Fruit fly (Drosophila melanogaster) whole organism, pupa: ENCODE measurements around the gene CG33322.

Source experiments
- CG10348 ChIP-seq: fragments of 200-800 bp; sonication (Bioruptor generic); IDR thresholded peaks from 2 replicates; pipeline ENCODE4 v1.3.6; 2022; ENCODE audit warnings: missing biosample characterization, missing genetic modification characterization
- CG12605 ChIP-seq: fragments of 200-800 bp; sonication (Bioruptor generic); IDR thresholded peaks from 2 replicates; pipeline ENCODE4 v1.3.6; 2022; ENCODE audit warnings: missing biosample characterization, missing genetic modification characterization
- CG13204 ChIP-seq: fragments of 200-800 bp; sonication (Bioruptor generic); optimal IDR thresholded peaks from 2 replicates; lab custom pipeline; 2018; ENCODE audit warnings: missing biosample characterization, mild to moderate bottlenecking, missing genetic modification characterization, moderate library complexity
- CG14655 ChIP-seq: fragments of 200-800 bp; sonication (Bioruptor generic); optimal IDR thresholded peaks from 3 replicates; lab custom pipeline; 2017; ENCODE audit warnings: mild to moderate bottlenecking, missing biosample characterization, missing genetic modification reagents, missing genetic modification characterization
- CG15710 ChIP-seq: fragments of 200-800 bp; sonication (Bioruptor generic); optimal IDR thresholded peaks from 2 replicates; lab custom pipeline; 2018; ENCODE audit warnings: missing biosample characterization, mild to moderate bottlenecking, missing genetic modification characterization, moderate library complexity
- CG17806 ChIP-seq: fragments of 200-800 bp; sonication (Bioruptor generic); optimal IDR thresholded peaks from 2 replicates; lab custom pipeline; 2018; ENCODE audit warnings: missing biosample characterization, mild to moderate bottlenecking, missing genetic modification characterization, moderate library complexity
- CG32121 ChIP-seq: fragments of 200-800 bp; sonication (Bioruptor generic); IDR thresholded peaks from 2 replicates; pipeline ENCODE4 v1.3.6; 2022; ENCODE audit warnings: missing biosample characterization, missing genetic modification characterization
- CG34367 ChIP-seq: fragments of 200-800 bp; sonication (Bioruptor generic); optimal IDR thresholded peaks from 2 replicates; lab custom pipeline; 2018; ENCODE audit warnings: missing biosample characterization, mild to moderate bottlenecking, missing genetic modification characterization
- CG4496 ChIP-seq: fragments of 200-800 bp; sonication (Bioruptor generic); IDR thresholded peaks from 3 replicates; pipeline ENCODE4 v1.3.6; 2022; ENCODE audit warnings: missing biosample characterization, missing genetic modification characterization
- CG8159 ChIP-seq: fragments of 200-800 bp; sonication (Bioruptor generic); optimal IDR thresholded peaks from 3 replicates; lab custom pipeline; 2018; ENCODE audit warnings: missing biosample characterization, mild to moderate bottlenecking, missing genetic modification characterization, moderate library complexity
- CG8301 ChIP-seq: fragments of 200-800 bp; sonication (Bioruptor generic); optimal IDR thresholded peaks from 2 replicates; lab custom pipeline; 2018; ENCODE audit warnings: missing biosample characterization, mild to moderate bottlenecking, missing genetic modification characterization
- CG9948 ChIP-seq: fragments of 200-800 bp; sonication (Bioruptor generic); optimal IDR thresholded peaks from 2 replicates; lab custom pipeline; 2018; ENCODE audit warnings: missing biosample characterization, mild to moderate bottlenecking, missing genetic modification characterization, moderate library complexity
- D1 ChIP-seq: fragments of 200-800 bp; sonication (Bioruptor generic); optimal IDR thresholded peaks from 2 replicates; lab custom pipeline; 2018; ENCODE audit warnings: missing biosample characterization, mild to moderate bottlenecking, missing genetic modification characterization, moderate library complexity
- EcR ChIP-seq: fragments of 200-800 bp; sonication (Bioruptor generic); optimal IDR thresholded peaks from 3 replicates; lab custom pipeline; 2019; ENCODE audit warnings: missing biosample characterization, missing genetic modification characterization, mild to moderate bottlenecking, moderate library complexity, missing genetic modification reagents
- Ets98B ChIP-seq: fragments of 200-800 bp; sonication (Bioruptor generic); IDR thresholded peaks from 2 replicates; pipeline ENCODE4 v1.3.6; 2022; ENCODE audit warnings: missing biosample characterization, missing genetic modification characterization
- Pif1A ChIP-seq: fragments of 200-800 bp; sonication (Bioruptor generic); optimal IDR thresholded peaks from 3 replicates; lab custom pipeline; 2016; ENCODE audit warnings: missing biosample characterization, missing genetic modification characterization
- Pif1B ChIP-seq: fragments of 200-800 bp; sonication (Bioruptor generic); optimal IDR thresholded peaks from 3 replicates; lab custom pipeline; 2016; ENCODE audit warnings: missing biosample characterization, missing genetic modification characterization
- Snoo ChIP-seq: fragments of 200-800 bp; sonication (Bioruptor generic); optimal IDR thresholded peaks from 3 replicates; lab custom pipeline; 2017; ENCODE audit warnings: missing biosample characterization, mild to moderate bottlenecking, missing genetic modification characterization, inconsistent platforms
- fd96Ca ChIP-seq: fragments of 200-800 bp; sonication (Bioruptor generic); IDR thresholded peaks from 3 replicates; pipeline ENCODE4 v1.3.6; 2022; ENCODE audit warnings: missing biosample characterization, missing genetic modification characterization
- gl ChIP-seq: fragments of 200-800 bp; sonication (Bioruptor generic); optimal IDR thresholded peaks from 2 replicates; lab custom pipeline; 2018; ENCODE audit warnings: missing biosample characterization, mild to moderate bottlenecking, missing genetic modification characterization
- rn ChIP-seq: fragments of 200-800 bp; sonication (Bioruptor generic); IDR thresholded peaks from 2 replicates; pipeline ENCODE4 v1.3.6; 2022; ENCODE audit warnings: missing biosample characterization, missing genetic modification characterization

Gene CG33322

DNA sequence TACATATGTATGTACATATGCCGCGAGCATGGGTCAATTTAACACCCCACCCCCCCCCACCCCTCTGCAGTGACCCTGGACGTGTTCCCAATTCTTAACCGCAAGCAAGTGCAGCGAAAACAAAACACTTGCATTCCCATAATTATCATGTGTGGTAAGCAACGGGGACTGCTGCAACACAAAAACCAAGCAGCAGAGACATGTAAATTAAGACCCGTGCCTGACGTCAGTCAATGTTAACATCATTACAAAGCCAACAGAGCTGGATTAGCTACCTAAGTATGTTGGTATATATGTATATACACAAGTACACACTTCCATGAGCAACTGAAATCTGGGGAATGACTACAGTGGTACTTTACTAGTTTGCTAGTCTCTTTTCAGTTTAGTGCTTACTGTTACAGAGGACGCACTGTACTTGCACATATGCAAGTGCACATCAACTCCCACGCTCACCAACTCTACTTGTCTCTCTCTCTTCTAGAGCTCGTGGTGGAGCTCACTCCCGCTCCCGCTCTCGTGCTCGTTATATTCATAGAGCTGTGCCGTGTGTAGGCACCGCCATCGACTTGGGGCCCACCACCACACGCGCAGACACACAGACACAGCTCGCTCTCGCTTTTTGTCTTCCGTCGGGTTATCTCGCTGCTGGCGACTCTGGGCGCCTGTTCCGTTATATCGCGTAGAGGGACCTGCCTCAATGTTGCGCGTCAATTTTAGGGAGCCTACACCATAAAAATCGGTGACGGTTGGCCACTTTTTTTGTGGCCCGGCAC, 5.4 kb upstream of the CG33322 start:
- TF ChIP-seq CG10348 (GFP tag; lab: Robert Waterston, UW), result no peak
- peak; percentile 34 for TF ChIP-seq CG17806 (tag; lab: Kevin White, UChicago)
- no peak for TF ChIP-seq CG9948 (tag; lab: Kevin White, UChicago)
- peak; percentile 95 for TF ChIP-seq CG13204
- no peak for TF ChIP-seq CG34367 (tag; lab: Kevin White, UChicago)
- peak; percentile 63 for TF ChIP-seq EcR (GFP tag; lab: Kevin White, UChicago)
- no peak for TF ChIP-seq CG15710 (tag; lab: Kevin White, UChicago)
- peak; percentile 59 for TF ChIP-seq CG8159 (tag; lab: Kevin White, UChicago)
- peak; percentile 54 for TF ChIP-seq CG14655 (GFP tag; lab: Kevin White, UChicago)
- TF ChIP-seq fd96Ca (GFP tag; lab: Robert Waterston, UW), result peak; percentile 33
- peak; percentile 46 for TF ChIP-seq CG8301 (tag; lab: Kevin White, UChicago)
- peak; percentile 10 for TF ChIP-seq Snoo (tag; lab: Kevin White, UChicago)
- peak; percentile 76; the same call in 1 of the 2 replicates for TF ChIP-seq Ets98B (GFP tag; lab: Robert Waterston, UW)
- TF ChIP-seq CG32121, result peak; percentile 52; the same call in 1 of the 2 replicates
- peak; percentile 26 for TF ChIP-seq gl (tag; lab: Kevin White, UChicago)
- peak; percentile 18 for TF ChIP-seq Pif1B
- peak; percentile 75 for TF ChIP-seq Pif1A (GFP tag; lab: Kevin White, UChicago)
- TF ChIP-seq CG4496 (GFP tag; lab: Robert Waterston, UW), result peak; percentile 86
- no peak for TF ChIP-seq rn (GFP tag; lab: Robert Waterston, UW)

DNA sequence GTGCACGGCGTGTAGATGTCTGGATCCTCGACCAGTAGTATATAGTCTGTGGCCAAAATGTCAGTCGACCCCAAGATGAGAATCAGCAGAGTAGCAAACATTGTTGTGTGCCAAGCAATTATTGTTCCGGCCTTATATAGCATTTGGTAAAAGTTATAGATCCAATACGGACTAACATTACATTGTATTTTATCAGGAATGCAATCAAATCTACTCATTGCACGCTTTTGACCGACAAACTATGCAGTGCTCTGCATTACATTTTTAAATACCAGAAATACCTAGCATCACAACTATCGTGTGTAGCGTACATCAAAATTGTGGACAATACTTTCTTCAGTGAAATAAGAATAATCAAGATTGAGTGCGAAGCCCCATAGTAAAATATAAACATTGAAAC, 4.7 kb upstream of the CG33322 start, which contains the start of gene CheB38c:
TSS of gene CheB38c (minus strand) at position 101 of the 400 bp plus-strand sequence.
- TF ChIP-seq CG14655 (GFP tag; lab: Kevin White, UChicago) (no peak), CG8159 (tag; lab: Kevin White, UChicago) (no peak), Ets98B (GFP tag; lab: Robert Waterston, UW) (no peak), CG4496 (GFP tag; lab: Robert Waterston, UW) (no peak), D1 (tag; lab: Kevin White, UChicago) (no peak), EcR (GFP tag; lab: Kevin White, UChicago) (no peak), CG9948 (tag; lab: Kevin White, UChicago) (no peak), CG8301 (tag; lab: Kevin White, UChicago) (no peak), CG34367 (tag; lab: Kevin White, UChicago) (no peak), CG13204 (no peak), CG10348 (GFP tag; lab: Robert Waterston, UW) (no peak), fd96Ca (GFP tag; lab: Robert Waterston, UW) (no peak), rn (GFP tag; lab: Robert Waterston, UW) (no peak), CG15710 (tag; lab: Kevin White, UChicago) (no peak), Pif1A (GFP tag; lab: Kevin White, UChicago) (no peak), CG32121 (no peak)

DNA sequence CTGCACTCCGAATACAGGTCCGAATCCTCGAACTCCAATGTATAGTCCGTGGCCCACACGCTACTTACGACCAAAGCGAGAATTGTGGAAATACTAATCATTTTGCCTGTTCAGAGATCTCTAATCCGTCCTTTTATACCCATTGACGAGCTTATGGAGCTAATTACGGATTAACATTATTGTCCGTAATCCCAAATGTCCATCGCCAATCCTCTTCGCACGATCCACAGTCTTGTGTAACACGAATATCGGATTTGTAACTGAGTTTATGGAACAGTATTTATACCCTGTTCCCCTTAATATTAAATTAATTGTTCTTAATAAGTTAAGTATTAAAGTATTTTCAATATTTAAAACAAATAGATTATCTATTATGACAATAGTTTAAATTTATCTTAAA, 2.4 kb upstream of the CG33322 start, which contains the start of gene CheB38a:
TSS of gene CheB38a (minus strand) at position 101 of the 400 bp plus-strand sequence.
- no peak for TF ChIP-seq EcR (GFP tag; lab: Kevin White, UChicago)
- no peak for TF ChIP-seq fd96Ca (GFP tag; lab: Robert Waterston, UW)
- no peak for TF ChIP-seq CG4496 (GFP tag; lab: Robert Waterston, UW)
- no peak for TF ChIP-seq CG8301 (tag; lab: Kevin White, UChicago)
- no peak for TF ChIP-seq CG15710 (tag; lab: Kevin White, UChicago)
- TF ChIP-seq CG8159 (tag; lab: Kevin White, UChicago), result no peak
- TF ChIP-seq CG13204, result no peak
- no peak for TF ChIP-seq Pif1B
- no peak for TF ChIP-seq CG12605 (GFP tag; lab: Robert Waterston, UW)
- TF ChIP-seq gl (tag; lab: Kevin White, UChicago), result no peak

DNA sequence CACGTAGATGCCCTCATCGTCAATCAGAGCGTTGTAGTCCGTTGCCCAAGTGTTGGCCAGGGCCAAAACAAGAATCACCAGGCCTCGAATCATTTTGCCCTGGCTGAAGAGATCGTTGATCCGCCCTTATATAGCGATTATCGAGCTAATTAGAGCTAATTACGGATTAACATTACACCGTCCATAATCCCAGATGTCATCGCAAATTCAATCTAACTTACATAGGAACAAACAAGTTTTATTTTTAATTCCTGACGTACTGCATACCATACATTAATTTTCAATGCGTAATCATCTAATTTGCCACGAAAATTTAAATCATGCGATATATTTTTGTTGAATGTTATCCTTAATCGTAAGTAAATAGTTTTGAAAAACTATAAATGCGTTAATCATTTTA, 1.1 kb upstream of the CG33322 start, which contains the start of gene CheB38b:
TSS of gene CheB38b (minus strand) at position 101 of the 400 bp plus-strand sequence.
- TF ChIP-seq CG10348 (GFP tag; lab: Robert Waterston, UW) (no peak), rn (GFP tag; lab: Robert Waterston, UW) (no peak), CG15710 (tag; lab: Kevin White, UChicago) (no peak), Snoo (tag; lab: Kevin White, UChicago) (no peak), Pif1A (GFP tag; lab: Kevin White, UChicago) (no peak), CG14655 (GFP tag; lab: Kevin White, UChicago) (no peak), Pif1B (no peak), D1 (tag; lab: Kevin White, UChicago) (no peak)

DNA sequence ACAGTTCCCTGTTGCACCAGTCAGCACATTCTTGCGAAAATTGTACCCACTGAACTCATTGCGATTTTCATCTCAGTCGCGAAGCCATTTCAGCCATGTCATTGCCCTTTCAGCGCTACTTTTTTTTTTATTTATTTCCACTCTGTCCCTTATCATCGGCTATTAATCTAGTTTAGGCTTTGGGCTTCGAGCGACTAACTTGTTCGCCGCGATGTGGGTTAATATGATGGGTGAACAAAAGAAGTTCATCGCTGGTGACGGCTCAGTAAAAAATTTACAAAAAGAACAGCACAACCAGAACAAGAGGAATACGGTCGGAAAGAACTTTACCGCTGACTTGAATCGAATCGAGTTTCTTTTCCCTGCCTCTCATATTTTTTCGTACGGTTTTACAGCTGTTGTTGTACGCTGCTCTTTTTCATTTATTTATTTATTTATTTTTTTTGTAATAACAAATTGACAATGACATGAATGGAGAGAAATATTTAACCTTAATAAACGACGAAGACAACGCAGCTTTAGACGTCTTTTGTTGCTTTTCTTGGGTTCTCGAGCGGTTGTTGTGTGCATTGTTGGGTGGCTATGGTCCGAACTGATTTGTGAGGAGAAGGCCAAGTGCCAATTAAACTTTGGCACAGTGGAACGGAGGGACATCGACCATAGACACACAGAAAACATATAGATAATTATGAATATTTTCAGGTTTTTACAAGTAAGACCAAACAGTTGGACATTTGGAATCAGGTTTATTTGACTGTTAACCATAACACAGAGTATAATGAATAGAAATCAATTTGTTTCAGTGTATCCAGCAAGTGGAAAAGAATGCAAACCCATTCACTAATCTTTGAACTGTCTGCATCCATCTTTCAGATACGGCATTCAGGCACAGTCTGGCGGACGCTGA, 3.5 kb downstream of the CG33322 start:
- TF ChIP-seq D1 (tag; lab: Kevin White, UChicago) (no peak), CG15710 (tag; lab: Kevin White, UChicago) (peak; percentile 29), CG13204 (peak; percentile 17), CG4496 (GFP tag; lab: Robert Waterston, UW) (peak; percentile 52; the same call in 2 of the 3 replicates), Snoo (tag; lab: Kevin White, UChicago) (no peak), CG8159 (tag; lab: Kevin White, UChicago) (peak; percentile 62), CG8301 (tag; lab: Kevin White, UChicago) (no peak), rn (GFP tag; lab: Robert Waterston, UW) (0 out of 2 replicates have a peak, but pooled peaks have one; percentile 18), Pif1A (GFP tag; lab: Kevin White, UChicago) (peak; percentile 6), Ets98B (GFP tag; lab: Robert Waterston, UW) (no peak), CG34367 (tag; lab: Kevin White, UChicago) (peak; percentile 10), Pif1B (peak; percentile 40), CG14655 (GFP tag; lab: Kevin White, UChicago) (peak; percentile 17), fd96Ca (GFP tag; lab: Robert Waterston, UW) (no peak), CG9948 (tag; lab: Kevin White, UChicago) (peak; percentile 45), CG10348 (GFP tag; lab: Robert Waterston, UW) (no peak), gl (tag; lab: Kevin White, UChicago) (peak; percentile 43), EcR (GFP tag; lab: Kevin White, UChicago) (peak; percentile 91), CG12605 (GFP tag; lab: Robert Waterston, UW) (no peak), CG32121 (no peak), CG17806 (tag; lab: Kevin White, UChicago) (peak; percentile 49)
